Fruit fly (Drosophila melanogaster): ENCODE measurements around the gene CG13947.
A peak's percentile ranks its signal among the peaks of the same experiment; 100 is the strongest.

CG13947 gene

DNA sequence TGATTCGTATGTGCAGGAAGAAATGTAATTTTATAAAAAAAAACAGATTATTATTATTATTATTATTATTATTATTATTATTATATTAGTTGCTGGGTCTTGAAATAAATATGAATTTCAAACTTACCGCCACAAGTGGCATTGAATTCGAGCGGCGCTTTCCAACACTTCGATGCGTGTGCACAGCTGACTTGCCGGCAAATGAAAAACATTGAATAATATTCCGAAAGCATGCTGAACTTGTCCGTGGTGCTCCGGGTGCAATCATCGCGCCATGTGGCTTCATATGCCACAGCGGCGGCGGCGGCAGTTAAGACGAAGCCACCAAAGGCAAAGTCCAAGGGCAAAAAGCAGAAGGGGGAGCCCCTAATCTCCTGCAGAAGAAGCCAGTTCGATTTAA lies 32.4 kb downstream of the CG13947 start, which contains the start of gene Dbp21E2:
Dbp21E2 (plus strand) TSS at position 180 of the 400 bp plus-strand sequence.
- TF ChIP-seq CG17801 (GFP tag; optimal IDR thresholded peaks at IDR 0.05; ENCODE audit: partially characterized antibody), result no peak

DNA sequence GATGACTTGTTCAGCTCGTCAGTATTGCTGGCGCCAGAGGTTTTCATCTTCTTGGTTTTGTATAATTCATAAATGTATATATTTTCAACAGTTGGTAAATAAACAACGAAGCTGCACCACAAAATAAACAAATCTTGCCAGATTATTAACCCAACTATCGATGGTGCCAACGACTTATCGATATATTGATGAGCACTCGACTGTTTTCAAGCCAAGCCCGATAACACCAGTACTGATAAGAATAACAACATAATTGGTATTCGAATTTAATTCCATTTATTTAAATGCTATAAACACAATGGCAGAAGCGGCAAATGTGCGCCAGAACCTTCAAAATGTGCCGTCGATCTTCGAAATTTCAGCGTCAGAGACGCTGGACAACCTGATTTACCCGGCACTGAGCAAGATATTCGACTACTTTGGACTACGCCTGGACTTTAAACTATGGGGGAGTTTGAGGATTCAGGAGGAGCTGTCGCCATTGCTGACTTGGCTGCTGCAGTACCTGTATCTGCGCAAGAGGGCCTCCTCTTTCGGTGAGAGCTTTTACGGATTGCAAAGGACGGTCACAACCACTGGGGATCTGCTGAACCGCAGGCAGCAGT lies 36.9 kb downstream of the CG13947 start, which contains the start of the genes Saf6 and Pex12:
Saf6 (minus strand) TSS at position 166 of the 605 bp plus-strand sequence.
Pex12 (plus strand) TSS at position 209 of the 605 bp plus-strand sequence.
- TF ChIP-seq CG17801 (GFP tag; optimal IDR thresholded peaks at IDR 0.05; ENCODE audit: partially characterized antibody), result no peak

DNA sequence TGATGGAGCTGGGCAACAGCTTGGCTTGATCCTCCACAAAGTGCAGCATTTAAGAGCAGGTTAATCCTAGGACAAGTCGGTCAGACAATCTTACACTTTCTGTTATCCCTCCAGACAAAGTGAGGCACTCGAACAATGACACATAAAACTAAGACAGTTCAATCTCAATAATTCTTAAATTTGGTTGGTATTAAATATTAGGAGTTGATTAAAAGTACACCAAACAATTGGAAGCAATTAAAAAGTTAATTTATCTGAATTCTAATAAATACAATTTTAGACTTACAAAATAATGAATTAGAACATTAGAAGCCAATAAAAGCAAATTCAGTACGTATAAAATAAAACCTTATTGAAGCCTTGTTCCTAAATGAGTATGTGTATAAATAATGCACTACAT lies 38.9 kb downstream of the CG13947 start, which contains the start of gene CG15880:
CG15880 (minus strand) TSS at position 101 of the 400 bp plus-strand sequence.
- TF ChIP-seq CG17801 (GFP tag; optimal IDR thresholded peaks at IDR 0.05; ENCODE audit: partially characterized antibody), result no peak

DNA sequence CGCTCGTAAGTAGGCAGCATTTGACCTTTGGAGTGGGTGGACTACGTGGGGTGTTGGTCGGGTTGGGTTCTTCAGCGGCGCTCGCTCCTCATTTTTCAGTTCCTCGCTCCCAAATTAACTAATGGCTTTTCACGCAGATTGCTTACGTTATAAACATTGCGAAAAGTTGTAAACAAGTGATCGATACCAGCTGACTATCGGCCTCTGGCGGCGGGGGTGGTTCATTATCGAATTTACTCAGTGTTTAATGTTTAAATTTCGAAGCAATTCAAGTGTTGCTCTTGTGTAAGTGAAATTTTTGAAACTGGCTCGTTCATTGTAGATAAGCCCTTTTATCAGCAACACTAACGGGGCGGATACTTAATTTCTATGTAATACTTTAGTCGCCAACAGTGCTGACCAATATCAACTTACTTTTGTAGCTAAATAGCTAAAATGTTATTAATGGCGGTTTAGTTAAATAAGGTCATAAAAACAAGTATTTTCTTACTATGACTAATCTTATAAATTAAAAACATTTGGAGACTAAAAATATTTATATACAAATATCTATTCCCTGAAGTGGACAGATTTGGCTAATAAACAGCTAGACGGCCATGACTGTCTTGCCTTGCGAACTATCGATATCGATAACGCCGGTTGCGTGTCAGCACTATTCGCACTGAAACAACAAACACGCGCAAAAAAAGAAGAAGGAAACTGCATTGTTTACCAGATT lies 40.5 kb downstream of the CG13947 start, which contains the start of the genes PGAP2 and Clp:
PGAP2 (minus strand) TSS at position 194 of the 718 bp plus-strand sequence.
Clp (plus strand) TSS at position 650 of the 718 bp plus-strand sequence.
- TF ChIP-seq CG17801 (GFP tag; optimal IDR thresholded peaks at IDR 0.05; ENCODE audit: partially characterized antibody), result peak; percentile 57

DNA sequence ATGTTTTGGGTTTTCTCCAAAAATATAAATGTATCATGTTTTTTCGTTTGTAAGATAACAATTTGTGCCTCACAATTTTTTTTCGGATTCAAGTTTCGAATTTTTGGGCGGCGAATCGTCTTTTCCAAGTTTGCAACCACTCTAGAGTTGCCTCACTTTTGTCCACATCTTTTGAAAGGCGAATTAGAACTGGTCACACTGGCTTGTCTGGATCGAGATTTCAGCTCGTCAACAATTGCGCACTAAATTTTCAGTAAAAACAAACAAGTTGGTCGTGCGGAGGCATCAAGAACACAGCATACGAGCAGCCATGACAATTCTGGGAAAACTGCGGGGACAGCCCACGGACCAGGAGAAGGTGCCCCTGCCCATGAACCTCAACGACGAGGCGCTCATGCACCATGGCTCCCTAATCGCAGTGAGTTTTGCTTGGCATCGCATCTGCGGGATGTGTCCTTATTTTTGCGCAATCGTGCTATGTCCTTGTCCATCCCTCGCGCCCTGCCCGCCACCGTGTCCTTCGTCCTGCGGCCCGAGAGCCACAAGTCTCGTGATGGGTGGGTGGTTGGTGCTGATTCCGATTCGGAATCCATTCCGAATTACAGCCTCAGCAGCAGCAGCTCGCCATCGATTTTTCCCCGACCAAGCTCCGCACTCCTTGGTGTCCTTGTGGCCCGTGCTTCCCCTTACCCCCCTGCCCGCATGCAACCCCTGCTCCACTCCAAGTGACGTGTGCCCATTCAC lies 42.4 kb downstream of the CG13947 start, which contains the start of gene CG3662:
CG3662 (plus strand) TSS at position 48 of the 744 bp plus-strand sequence.
- TF ChIP-seq CG17801 (GFP tag; optimal IDR thresholded peaks at IDR 0.05; ENCODE audit: partially characterized antibody), result peak; percentile 57

DNA sequence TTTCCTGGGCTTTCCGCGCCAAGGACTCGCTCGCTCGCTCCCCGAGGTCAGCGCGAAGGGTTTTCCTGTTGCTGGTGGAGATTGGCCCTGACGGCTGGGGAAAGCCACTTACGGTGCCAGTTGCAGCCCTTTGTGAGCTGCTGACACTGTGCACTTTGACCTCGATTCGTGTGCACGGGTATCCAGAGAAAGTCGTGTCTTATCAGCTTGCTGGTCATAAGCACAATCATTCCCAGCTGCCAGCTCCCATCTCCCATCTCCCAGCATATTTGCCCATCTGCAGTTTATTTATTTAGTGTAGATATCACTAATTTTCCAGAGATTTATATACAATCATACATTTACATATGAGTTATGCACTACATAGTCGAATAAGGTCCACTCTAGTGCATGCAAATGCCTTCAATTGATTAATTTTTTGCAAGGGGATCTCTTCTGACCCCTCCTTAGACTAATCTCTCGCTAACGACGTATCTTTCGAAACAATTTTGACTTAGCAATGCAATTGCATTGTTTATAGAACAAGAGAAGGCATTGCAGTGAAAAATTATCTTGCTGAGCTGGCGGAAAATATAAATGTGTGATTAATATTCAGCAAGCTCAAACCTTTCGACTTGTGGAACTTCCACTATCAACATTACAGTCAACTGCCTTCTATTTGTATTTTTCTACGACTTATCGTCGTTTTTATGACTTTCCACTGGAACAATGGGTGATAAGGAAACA lies 43.2 kb downstream of the CG13947 start:
- peak; percentile 12 for TF ChIP-seq CG17801 (GFP tag; optimal IDR thresholded peaks at IDR 0.05; ENCODE audit: partially characterized antibody)

DNA sequence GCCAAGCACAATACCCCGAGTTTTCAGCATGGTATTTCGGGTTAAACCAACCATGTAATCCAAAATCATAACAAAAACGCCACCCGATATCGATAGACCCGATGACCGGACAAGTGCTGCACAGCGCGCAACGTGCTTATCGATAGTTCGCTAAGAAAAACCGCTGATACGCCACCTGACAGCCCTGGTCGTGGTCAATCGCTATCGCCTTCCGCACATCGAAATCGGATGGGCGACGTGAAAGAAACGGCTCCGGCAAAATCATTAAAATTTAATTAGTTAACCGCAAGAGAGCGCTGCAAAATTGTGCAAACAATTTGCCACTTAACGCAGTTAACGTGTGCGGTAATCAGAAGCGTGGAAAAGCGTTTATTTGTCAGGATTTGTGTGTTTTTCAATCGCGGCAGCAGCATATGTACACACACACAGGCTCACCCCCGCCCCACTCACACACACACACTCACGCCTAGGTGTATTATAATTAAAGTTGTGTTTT lies 46.8 kb downstream of the CG13947 start, which contains the start of the genes CG3862 and dock:
CG3862 (minus strand) TSS at position 94 of the 496 bp plus-strand sequence.
dock (plus strand) TSS at position 202 of the 496 bp plus-strand sequence.
- peak; percentile 60 for TF ChIP-seq CG17801 (GFP tag; optimal IDR thresholded peaks at IDR 0.05; ENCODE audit: partially characterized antibody)

DNA sequence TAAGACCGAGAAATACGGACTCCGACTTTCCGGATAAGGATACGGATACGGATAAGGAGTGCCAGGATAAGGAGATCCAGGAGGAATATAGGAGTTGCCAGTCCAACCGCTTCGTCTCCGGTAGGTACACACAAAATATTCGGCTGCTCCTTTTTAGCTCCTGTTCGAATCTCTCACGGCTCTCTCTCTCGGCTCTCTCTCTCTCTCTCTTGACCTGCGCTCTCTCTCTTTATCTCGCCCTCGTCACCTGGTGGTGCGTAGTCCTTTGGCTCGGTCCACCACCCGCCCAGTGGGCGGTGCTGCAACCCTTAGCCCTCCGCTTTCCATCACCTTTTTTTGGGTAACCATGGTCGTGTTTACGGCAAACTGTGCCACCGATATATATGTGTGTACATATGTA lies 47.4 kb downstream of the CG13947 start:
- TF ChIP-seq CG17801 (GFP tag; optimal IDR thresholded peaks at IDR 0.05; ENCODE audit: partially characterized antibody), result no peak

DNA sequence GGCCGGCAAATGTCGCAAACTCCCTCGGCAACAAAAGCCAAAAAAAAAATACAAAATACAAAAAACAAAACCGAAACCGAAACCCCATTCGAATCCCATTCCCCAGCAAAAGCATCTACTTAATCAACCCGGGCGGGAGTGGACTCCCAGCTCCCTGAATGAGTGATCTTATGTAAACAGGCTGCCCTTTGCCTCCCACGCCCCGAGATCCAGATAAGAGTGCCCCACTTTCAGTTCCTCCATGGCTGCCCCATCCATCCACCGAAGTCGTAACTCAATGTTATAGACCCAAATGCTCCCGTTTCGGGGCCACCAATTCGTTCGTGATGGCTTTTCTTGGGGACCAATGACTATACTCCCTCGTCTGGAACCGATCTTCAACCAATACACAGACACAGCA lies 48.1 kb downstream of the CG13947 start:
- no peak for TF ChIP-seq CG17801 (GFP tag; optimal IDR thresholded peaks at IDR 0.05; ENCODE audit: partially characterized antibody)

DNA sequence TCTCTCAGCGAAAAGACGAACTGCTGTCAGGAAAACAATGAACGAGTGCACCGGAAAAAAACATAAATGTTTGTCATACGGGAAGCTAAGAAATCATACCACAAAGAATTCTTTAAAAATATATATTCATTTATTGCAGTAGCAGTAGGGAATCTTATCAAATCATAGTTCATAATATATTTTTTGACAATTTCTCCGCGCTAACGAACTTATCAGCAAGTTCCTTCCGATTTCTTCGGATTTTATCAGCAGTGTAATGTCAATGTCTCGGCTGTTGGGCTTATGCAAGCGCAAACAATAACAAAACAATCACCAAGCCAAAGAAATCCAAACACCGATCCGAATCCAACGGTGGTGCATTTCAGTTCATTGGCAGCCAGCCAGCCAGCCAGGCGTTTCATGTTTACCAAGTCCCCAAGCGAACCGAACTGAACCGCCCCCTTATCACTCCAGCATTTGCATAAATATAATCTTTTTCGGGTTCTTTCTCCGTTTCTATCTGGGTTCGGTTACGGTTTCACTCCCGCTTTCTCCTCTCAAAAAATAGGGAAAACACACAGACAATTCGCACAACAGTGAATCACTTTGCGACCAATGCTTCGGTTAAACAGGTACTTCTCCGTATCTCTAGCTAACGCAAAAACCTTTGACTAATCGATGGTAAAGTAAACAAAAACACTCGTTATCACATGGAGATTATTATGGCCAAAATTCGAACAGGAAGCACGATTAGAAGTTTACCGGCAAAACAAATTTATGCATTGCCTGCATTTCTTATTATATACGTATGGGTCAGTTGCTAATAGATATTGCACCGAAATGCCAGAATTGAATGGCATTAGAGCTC lies 48.8 kb downstream of the CG13947 start:
- no peak for TF ChIP-seq CG17801 (GFP tag; optimal IDR thresholded peaks at IDR 0.05; ENCODE audit: partially characterized antibody)
